Worm (Caenorhabditis elegans): ENCODE data around the gene ZK1098.12.

DNA sequence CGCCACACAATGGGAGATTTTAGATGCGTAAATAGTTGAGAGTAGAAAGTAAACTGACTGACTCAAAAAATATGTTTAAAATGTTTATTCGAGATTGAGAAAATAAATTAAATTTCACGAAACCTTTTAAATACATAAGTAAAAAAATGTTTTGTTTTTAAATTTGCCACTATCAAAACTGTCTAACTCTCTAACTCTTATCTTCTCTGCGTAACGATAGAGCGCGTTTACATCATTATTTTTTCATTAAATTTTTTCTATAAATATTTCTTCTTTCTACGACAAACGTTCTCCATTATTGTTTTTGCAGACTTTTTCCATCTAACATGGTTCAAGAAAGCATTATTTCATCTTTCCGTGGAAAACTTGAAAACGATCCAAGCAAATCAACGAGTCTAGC, 2.1 kb upstream of the ZK1098.12 start, which contains the start of gene eif-2Balpha:
- no peak for TF ChIP-seq nhr-77 (tag; optimal IDR thresholded peaks at IDR 0.05)
- TF ChIP-seq nhr-10 (tag; optimal IDR thresholded peaks at IDR 0.05) = no peak
- no peak for TF ChIP-seq peb-1 (tag; optimal IDR thresholded peaks at IDR 0.05)
- TF ChIP-seq unc-62 (GFP tag; optimal IDR thresholded peaks at IDR 0.05) = no peak
- no peak for TF ChIP-seq ama-1 (optimal IDR thresholded peaks at IDR 0.05)
- TF ChIP-seq nhr-25 (tag; optimal IDR thresholded peaks at IDR 0.05) = no peak
- no peak for TF ChIP-seq nhr-129 (tag; optimal IDR thresholded peaks at IDR 0.05)
- no peak for TF ChIP-seq Y55F3AM.14 (GFP tag; optimal IDR thresholded peaks at IDR 0.05)
- TF ChIP-seq snpc-4 (tag; optimal IDR thresholded peaks at IDR 0.05) = no peak
- no peak for TF ChIP-seq mdl-1 (tag; optimal IDR thresholded peaks at IDR 0.05)
- TF ChIP-seq skn-1 (tag; optimal IDR thresholded peaks at IDR 0.05) = no peak
- TF ChIP-seq C34F6.9 (tag; optimal IDR thresholded peaks at IDR 0.05) = peak; percentile 83
